Worm (Caenorhabditis elegans) whole organism, early embryonic: Measurements from ENCODE around the gene cdr-7.

Experiments
- B0310.2 ChIP-seq: sonication (generic microtip); optimal IDR thresholded peaks from 2 replicates; lab custom pipeline; 2016; ENCODE audit warnings: mild to moderate bottlenecking, missing genetic modification characterization, missing compliant biosample characterization
- F13C5.2 ChIP-seq: sonication (generic microtip); optimal IDR thresholded peaks from 2 replicates; lab custom pipeline; 2017; ENCODE audit warnings: mild to moderate bottlenecking, missing genetic modification characterization, inconsistent platforms, missing compliant biosample characterization
- aly-1 ChIP-seq: sonication (generic microtip); optimal IDR thresholded peaks from 2 replicates; lab custom pipeline; 2016; ENCODE audit warnings: missing genetic modification characterization, missing compliant biosample characterization
- ama-1 ChIP-seq: fragments of 150-350 bp; optimal IDR thresholded peaks from 2 replicates; lab custom pipeline; 2014
- ceh-13 ChIP-seq: fragments of 200-800 bp; sonication (Bioruptor generic); optimal IDR thresholded peaks from 2 replicates; lab custom pipeline; 2018; ENCODE audit warnings: mild to moderate bottlenecking, missing genetic modification characterization, missing compliant biosample characterization
- ceh-36 ChIP-seq: sonication (generic microtip); optimal IDR thresholded peaks from 2 replicates; lab custom pipeline; 2016; ENCODE audit warnings: missing genetic modification characterization, inconsistent platforms, missing compliant biosample characterization
- ets-7 ChIP-seq: sonication (generic microtip); optimal IDR thresholded peaks from 2 replicates; lab custom pipeline; 2016; ENCODE audit warnings: missing genotype, missing genetic modification characterization, missing compliant biosample characterization
- flt-1 ChIP-seq: fragments of 200-800 bp; sonication (Bioruptor generic); IDR thresholded peaks from 2 replicates; pipeline ENCODE4 v1.3.6; 2022; ENCODE audit warnings: missing genetic modification characterization, missing compliant biosample characterization
- hmbx-1 ChIP-seq: sonication (generic microtip); optimal IDR thresholded peaks from 2 replicates; lab custom pipeline; 2016; ENCODE audit warnings: mild to moderate bottlenecking, missing genetic modification characterization, missing compliant biosample characterization
- hmg-4 ChIP-seq: fragments of 200-800 bp; sonication (Bioruptor generic); optimal IDR thresholded peaks from 2 replicates; lab custom pipeline; 2018; ENCODE audit warnings: mild to moderate bottlenecking, missing genetic modification characterization, missing compliant biosample characterization
- hnd-1 ChIP-seq: sonication (generic microtip); optimal IDR thresholded peaks from 2 replicates; lab custom pipeline; 2016; ENCODE audit warnings: missing genetic modification characterization, missing compliant biosample characterization
- pes-1 ChIP-seq: fragments of 200-800 bp; sonication (Bioruptor generic); IDR thresholded peaks from 2 replicates; pipeline ENCODE4 v1.3.6; 2022; ENCODE audit warnings: missing genetic modification reagents, missing genetic modification characterization, missing compliant biosample characterization
- scrt-1 ChIP-seq: fragments of 200-800 bp; sonication (Bioruptor generic); IDR thresholded peaks from 2 replicates; pipeline ENCODE4 v1.3.6; 2022; ENCODE audit warnings: missing genetic modification characterization, missing compliant biosample characterization
- sea-1 ChIP-seq: fragments of 200-800 bp; sonication (Bioruptor generic); conservative IDR thresholded peaks from 2 replicates; pipeline ENCODE4 v1.3.6; 2022; ENCODE audit warnings: missing genetic modification characterization, missing compliant biosample characterization
- tbx-11 ChIP-seq: fragments of 200-800 bp; sonication (Bioruptor generic); IDR thresholded peaks from 2 replicates; pipeline ENCODE4 v1.3.6; 2022; ENCODE audit warnings: missing genetic modification characterization, missing compliant biosample characterization
- tbx-37 ChIP-seq: fragments of 200-800 bp; sonication (Bioruptor generic); conservative IDR thresholded peaks from 2 replicates; pipeline ENCODE4 v1.3.6; 2022; ENCODE audit warnings: missing genetic modification reagents, missing genetic modification characterization, missing compliant biosample characterization
- tra-4 ChIP-seq: sonication (generic microtip); optimal IDR thresholded peaks from 2 replicates; lab custom pipeline; 2017; ENCODE audit warnings: missing genetic modification characterization, missing compliant biosample characterization

cdr-7 gene

DNA sequence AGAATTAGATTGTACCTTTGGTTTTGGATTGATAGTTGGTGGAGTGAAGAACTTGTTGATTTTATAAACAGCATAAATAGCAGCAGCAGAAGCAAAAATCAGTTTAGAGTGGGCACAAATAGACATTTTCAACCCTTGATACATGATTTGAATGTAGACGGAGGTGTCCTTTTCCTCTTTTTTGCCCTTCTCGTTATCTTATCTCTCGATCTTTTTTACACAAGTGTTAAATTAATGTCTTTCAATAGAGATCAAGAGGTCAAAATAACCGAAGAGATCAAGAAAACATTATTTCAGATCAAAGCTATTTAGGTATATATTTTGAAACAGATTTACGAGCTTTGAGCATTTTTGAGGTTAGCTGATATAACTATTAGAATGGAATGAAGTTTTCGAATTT lies at the start of gene cdr-7:
Gene cdr-7 (minus strand): TSS at position 205 of the 400 bp plus-strand sequence.
- TF ChIP-seq ceh-13 (GFP tag; lab: Kevin White, UChicago) (no peak), tbx-37 (GFP tag; lab: Robert Waterston, UW) (no peak), pes-1 (GFP tag; lab: Robert Waterston, UW) (no peak), ceh-36 (tag; lab: Kevin White, UChicago) (no peak), hmg-4 (GFP tag; lab: Kevin White, UChicago) (no peak), F13C5.2 (tag; lab: Kevin White, UChicago) (no peak), aly-1 (tag; lab: Kevin White, UChicago) (no peak), B0310.2 (tag; lab: Kevin White, UChicago) (no peak), hmbx-1 (no peak), tra-4 (tag; lab: Kevin White, UChicago) (no peak)

DNA sequence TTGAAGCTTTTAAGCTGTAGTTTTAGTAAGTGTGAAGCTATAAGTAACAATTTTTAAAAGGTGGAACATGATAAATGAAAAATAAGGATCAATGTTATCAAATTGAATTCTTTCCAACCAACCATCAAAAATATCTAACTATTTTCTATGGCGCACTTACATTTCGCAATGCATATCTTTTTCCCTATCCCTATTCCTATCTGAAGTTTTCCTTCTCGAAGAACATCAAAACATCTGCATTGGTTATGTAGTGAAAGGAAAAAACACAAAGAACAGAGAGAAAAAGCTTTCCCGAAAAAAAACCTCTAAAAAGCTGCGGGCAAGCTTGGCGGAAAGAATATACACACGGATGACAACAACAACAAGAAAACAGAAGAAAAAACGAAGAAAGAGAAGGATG lies 48.7 kb upstream of the cdr-7 start:
- TF ChIP-seq pes-1 (GFP tag; lab: Robert Waterston, UW) (no peak), hmbx-1 (no peak), F13C5.2 (tag; lab: Kevin White, UChicago) (no peak), tbx-11 (GFP tag; lab: Robert Waterston, UW) (no peak), scrt-1 (GFP tag; lab: Robert Waterston, UW) (no peak), sea-1 (GFP tag; lab: Robert Waterston, UW) (no peak), tra-4 (tag; lab: Kevin White, UChicago) (no peak), hmg-4 (GFP tag; lab: Kevin White, UChicago) (no peak), ama-1 (lab: Kevin White, UChicago) (no peak), B0310.2 (tag; lab: Kevin White, UChicago) (no peak), ceh-36 (tag; lab: Kevin White, UChicago) (no peak), aly-1 (tag; lab: Kevin White, UChicago) (no peak), ets-7 (tag; lab: Kevin White, UChicago) (no peak), flt-1 (GFP tag; lab: Robert Waterston, UW) (no peak), tbx-37 (GFP tag; lab: Robert Waterston, UW) (no peak), hnd-1 (tag; lab: Kevin White, UChicago) (no peak)

DNA sequence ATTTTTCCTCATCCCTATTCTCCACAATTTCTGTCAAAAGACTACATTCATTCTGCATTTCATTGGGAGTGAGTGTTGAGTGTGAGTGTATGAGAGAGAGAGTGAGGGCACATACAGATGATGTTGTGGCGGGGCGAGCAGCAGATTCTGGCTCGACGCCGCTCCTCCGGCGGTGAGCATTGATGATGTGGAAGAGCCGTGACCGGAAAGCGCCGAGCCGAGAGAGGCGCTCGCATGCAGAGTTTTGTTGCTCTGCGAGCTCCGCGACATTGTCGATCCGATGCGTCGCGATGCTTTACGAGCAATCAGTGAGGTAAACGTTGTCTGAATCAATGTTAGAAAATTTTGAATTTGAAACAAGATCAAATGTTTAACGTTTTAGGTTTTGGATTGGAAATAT lies 43.8 kb upstream of the cdr-7 start:
- TF ChIP-seq pes-1 (GFP tag; lab: Robert Waterston, UW) (no peak), aly-1 (tag; lab: Kevin White, UChicago) (no peak), scrt-1 (GFP tag; lab: Robert Waterston, UW) (no peak), ets-7 (tag; lab: Kevin White, UChicago) (no peak), tbx-11 (GFP tag; lab: Robert Waterston, UW) (no peak), tra-4 (tag; lab: Kevin White, UChicago) (no peak), tbx-37 (GFP tag; lab: Robert Waterston, UW) (no peak), ceh-13 (GFP tag; lab: Kevin White, UChicago) (no peak), flt-1 (GFP tag; lab: Robert Waterston, UW) (no peak), hmg-4 (GFP tag; lab: Kevin White, UChicago) (no peak), hmbx-1 (no peak)

DNA sequence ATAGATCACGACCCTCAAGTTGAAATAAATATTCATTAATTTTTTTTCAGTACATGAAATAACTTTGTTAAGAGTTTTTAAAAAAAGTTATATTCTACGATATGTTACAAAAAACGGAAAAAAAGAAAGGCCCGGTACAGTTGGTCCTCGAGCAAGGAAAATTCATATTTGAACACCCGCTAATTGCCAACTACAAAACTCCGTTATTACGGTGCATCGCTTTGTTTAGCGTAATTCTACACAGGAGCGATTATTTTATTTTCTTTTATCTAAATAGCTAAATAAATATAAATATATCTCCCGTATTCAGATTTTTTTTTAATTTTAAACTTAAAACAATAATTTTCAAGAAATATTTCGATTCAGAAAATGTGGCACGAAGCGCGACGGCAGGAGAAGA lies 38.5 kb upstream of the cdr-7 start, which contains the start of gene F28C1.1:
Gene F28C1.1 (plus strand): TSS at position 365 of the 400 bp plus-strand sequence.
- TF ChIP-seq F13C5.2 (tag; lab: Kevin White, UChicago) (peak; percentile 17), tbx-11 (GFP tag; lab: Robert Waterston, UW) (no peak)

DNA sequence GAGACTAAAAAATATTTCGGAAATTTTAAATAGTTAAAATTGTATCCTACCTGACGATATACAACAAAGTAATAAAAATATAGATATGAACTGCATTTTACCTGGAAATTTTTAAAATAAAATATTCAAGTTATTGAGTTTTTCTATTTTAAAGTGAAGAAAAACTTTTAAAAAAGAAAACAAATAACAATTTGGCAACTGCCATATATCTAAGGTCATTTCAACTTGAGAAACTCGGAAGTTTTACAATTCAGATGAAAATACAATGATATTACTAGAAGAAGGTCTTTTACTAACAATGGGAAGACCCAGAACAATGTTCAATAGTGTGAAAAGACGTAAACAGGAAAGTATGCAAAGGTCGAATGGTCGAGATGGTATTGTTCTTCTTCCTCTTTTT lies 38.0 kb upstream of the cdr-7 start, which contains the start of gene C54D10.10:
Gene C54D10.10 (minus strand): TSS at position 101 of the 400 bp plus-strand sequence.
- TF ChIP-seq hnd-1 (tag; lab: Kevin White, UChicago) = no peak
- TF ChIP-seq scrt-1 (GFP tag; lab: Robert Waterston, UW) = no peak
- no peak for TF ChIP-seq pes-1 (GFP tag; lab: Robert Waterston, UW)
- no peak for TF ChIP-seq flt-1 (GFP tag; lab: Robert Waterston, UW)
- no peak for TF ChIP-seq ama-1 (lab: Kevin White, UChicago)
- TF ChIP-seq aly-1 (tag; lab: Kevin White, UChicago) = no peak
- no peak for TF ChIP-seq tbx-37 (GFP tag; lab: Robert Waterston, UW)
- TF ChIP-seq hmbx-1 = no peak
- no peak for TF ChIP-seq ets-7 (tag; lab: Kevin White, UChicago)
- TF ChIP-seq ceh-36 (tag; lab: Kevin White, UChicago) = no peak
- TF ChIP-seq sea-1 (GFP tag; lab: Robert Waterston, UW) = no peak
- no peak for TF ChIP-seq F13C5.2 (tag; lab: Kevin White, UChicago)
- TF ChIP-seq tbx-11 (GFP tag; lab: Robert Waterston, UW) = no peak
- no peak for TF ChIP-seq hmg-4 (GFP tag; lab: Kevin White, UChicago)
- TF ChIP-seq tra-4 (tag; lab: Kevin White, UChicago) = no peak

DNA sequence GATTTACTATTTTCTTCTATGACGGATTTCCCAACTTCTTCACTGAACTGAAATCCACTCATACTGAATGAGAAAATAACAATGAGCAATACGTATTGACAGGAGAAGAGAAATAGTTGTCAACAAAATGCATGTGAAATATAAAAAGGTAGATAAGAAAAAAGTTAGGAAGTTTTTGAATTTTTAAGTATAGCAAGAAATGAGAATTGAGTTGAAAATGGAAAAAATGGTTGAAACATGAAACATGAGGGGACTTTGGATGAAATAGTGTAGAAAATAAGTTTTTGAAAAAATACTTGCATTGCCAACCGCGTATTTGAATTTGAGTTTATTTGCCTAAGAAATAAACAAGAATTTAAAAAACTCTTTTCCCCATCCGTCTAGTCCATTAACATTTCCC lies 35.0 kb upstream of the cdr-7 start, which contains the start of the genes pals-38 and C54D10.9:
Gene pals-38 (minus strand): TSS at position 101 of the 400 bp plus-strand sequence.
Gene C54D10.9 (plus strand): TSS at position 259 of the 400 bp plus-strand sequence.
- TF ChIP-seq tbx-11 (GFP tag; lab: Robert Waterston, UW) (no peak), tbx-37 (GFP tag; lab: Robert Waterston, UW) (no peak), ets-7 (tag; lab: Kevin White, UChicago) (no peak), pes-1 (GFP tag; lab: Robert Waterston, UW) (no peak), scrt-1 (GFP tag; lab: Robert Waterston, UW) (no peak), ceh-36 (tag; lab: Kevin White, UChicago) (no peak), hnd-1 (tag; lab: Kevin White, UChicago) (no peak), F13C5.2 (tag; lab: Kevin White, UChicago) (no peak), tra-4 (tag; lab: Kevin White, UChicago) (no peak), hmbx-1 (no peak), sea-1 (GFP tag; lab: Robert Waterston, UW) (no peak), aly-1 (tag; lab: Kevin White, UChicago) (no peak), hmg-4 (GFP tag; lab: Kevin White, UChicago) (no peak), B0310.2 (tag; lab: Kevin White, UChicago) (no peak), ama-1 (lab: Kevin White, UChicago) (no peak), flt-1 (GFP tag; lab: Robert Waterston, UW) (no peak), ceh-13 (GFP tag; lab: Kevin White, UChicago) (no peak)
